Fruit fly (Drosophila melanogaster) whole organism, prepupa: Measurements from ENCODE around the gene Hs2st.

Source experiments
- Blimp-1 ChIP-seq: fragments of 200-800 bp; sonication (Bioruptor generic); optimal IDR thresholded peaks from 3 replicates; lab custom pipeline; 2017; ENCODE audit warnings: missing biosample characterization, missing genetic modification characterization, mild to moderate bottlenecking, moderate library complexity, missing genetic modification reagents
- CG10631 ChIP-seq: fragments of 200-800 bp; sonication (Bioruptor generic); optimal IDR thresholded peaks from 2 replicates; lab custom pipeline; 2016; ENCODE audit warnings: missing biosample characterization, missing genetic modification characterization
- CG10669 ChIP-seq: fragments of 200-800 bp; sonication (Bioruptor generic); optimal IDR thresholded peaks from 3 replicates; lab custom pipeline; 2018; ENCODE audit warnings: missing biosample characterization, mild to moderate bottlenecking, missing genetic modification characterization, moderate library complexity
- CG1621 ChIP-seq: fragments of 200-800 bp; sonication (Bioruptor generic); optimal IDR thresholded peaks from 3 replicates; lab custom pipeline; 2018; ENCODE audit warnings: missing biosample characterization, mild to moderate bottlenecking, missing genetic modification characterization
- CG16779 ChIP-seq: fragments of 200-800 bp; sonication (Bioruptor generic); optimal IDR thresholded peaks from 3 replicates; lab custom pipeline; 2017; ENCODE audit warnings: missing biosample characterization, mild to moderate bottlenecking, missing genetic modification characterization
- CG31627 ChIP-seq: fragments of 200-800 bp; sonication (Bioruptor generic); optimal IDR thresholded peaks from 3 replicates; lab custom pipeline; 2016; ENCODE audit warnings: missing biosample characterization, missing genetic modification characterization
- CG32006 ChIP-seq: fragments of 200-800 bp; sonication (Bioruptor generic); optimal IDR thresholded peaks from 3 replicates; lab custom pipeline; 2017; ENCODE audit warnings: missing biosample characterization, mild to moderate bottlenecking, missing genetic modification characterization
- CG4318 ChIP-seq: fragments of 200-800 bp; sonication (Bioruptor generic); optimal IDR thresholded peaks from 3 replicates; lab custom pipeline; 2017; ENCODE audit warnings: missing biosample characterization, mild to moderate bottlenecking, missing genetic modification characterization
- CG6163 ChIP-seq: fragments of 200-800 bp; sonication (Bioruptor generic); IDR thresholded peaks from 3 replicates; pipeline ENCODE4 v1.3.6; 2022; ENCODE audit warnings: missing biosample characterization, missing genetic modification characterization
- CG6276 ChIP-seq: fragments of 200-800 bp; sonication (Bioruptor generic); optimal IDR thresholded peaks from 2 replicates; lab custom pipeline; 2017; ENCODE audit warnings: missing biosample characterization, mild to moderate bottlenecking, missing genetic modification characterization
- CG6808 ChIP-seq: fragments of 200-800 bp; sonication (Bioruptor generic); optimal IDR thresholded peaks from 3 replicates; lab custom pipeline; 2017; ENCODE audit warnings: missing biosample characterization, missing genetic modification characterization, mild to moderate bottlenecking, moderate library complexity, missing genetic modification reagents
- CG8119 ChIP-seq: fragments of 200-800 bp; sonication (Bioruptor generic); IDR thresholded peaks from 3 replicates; pipeline ENCODE4 v1.3.6; 2022; ENCODE audit warnings: missing biosample characterization, missing genetic modification characterization
- CG8632 ChIP-seq: fragments of 200-800 bp; sonication (Bioruptor generic); optimal IDR thresholded peaks from 3 replicates; lab custom pipeline; 2016; ENCODE audit warnings: missing biosample characterization, missing genetic modification characterization
- CG9139 ChIP-seq: fragments of 200-800 bp; sonication (Bioruptor generic); optimal IDR thresholded peaks from 3 replicates; lab custom pipeline; 2017; ENCODE audit warnings: missing biosample characterization, mild to moderate bottlenecking, missing genetic modification characterization
- Eip78C ChIP-seq: fragments of 200-800 bp; sonication (Bioruptor generic); peaks from one replicate; lab custom pipeline; 2016; ENCODE audit warnings: missing biosample characterization, missing genetic modification characterization
- Ets96B ChIP-seq: fragments of 200-800 bp; optimal IDR thresholded peaks from 2 replicates; lab custom pipeline; 2019; ENCODE audit warnings: missing biosample characterization, mild to moderate bottlenecking, missing genetic modification characterization, moderate library complexity
- Hr38 ChIP-seq: sonication (Bioruptor generic); optimal IDR thresholded peaks from 2 replicates; lab custom pipeline; 2016; ENCODE audit warnings: missing biosample characterization, missing genetic modification characterization
- Hr4 ChIP-seq: fragments of 200-800 bp; sonication (Bioruptor generic); optimal IDR thresholded peaks from 3 replicates; lab custom pipeline; 2016; ENCODE audit warnings: missing biosample characterization, missing genetic modification characterization
- Lpt ChIP-seq: fragments of 200-800 bp; sonication (Bioruptor generic); optimal IDR thresholded peaks from 3 replicates; lab custom pipeline; 2016; ENCODE audit warnings: missing biosample characterization, missing genetic modification characterization
- Met ChIP-seq: fragments of 200-800 bp; sonication (Bioruptor generic); optimal IDR thresholded peaks from 3 replicates; lab custom pipeline; 2016; ENCODE audit warnings: missing biosample characterization, missing genetic modification characterization
- OdsH ChIP-seq: fragments of 200-800 bp; sonication (Bioruptor generic); optimal IDR thresholded peaks from 3 replicates; lab custom pipeline; 2016; ENCODE audit warnings: missing biosample characterization, missing genetic modification characterization
- Smox ChIP-seq: fragments of 200-800 bp; sonication (Bioruptor generic); optimal IDR thresholded peaks from 3 replicates; lab custom pipeline; 2016; ENCODE audit warnings: missing biosample characterization, missing genetic modification characterization
- Sox102F ChIP-seq: fragments of 200-800 bp; sonication (Bioruptor generic); optimal IDR thresholded peaks from 2 replicates; lab custom pipeline; 2016; ENCODE audit warnings: missing biosample characterization, mild to moderate bottlenecking, missing genetic modification characterization
- Sox14 ChIP-seq: fragments of 200-800 bp; sonication (Bioruptor generic); optimal IDR thresholded peaks from 3 replicates; lab custom pipeline; 2016; ENCODE audit warnings: missing biosample characterization, missing genetic modification characterization
- acj6 ChIP-seq: fragments of 200-800 bp; sonication (Bioruptor generic); optimal IDR thresholded peaks from 3 replicates; lab custom pipeline; 2016; ENCODE audit warnings: missing biosample characterization, missing genetic modification characterization
- cyc ChIP-seq: fragments of 200-800 bp; sonication (Bioruptor generic); optimal IDR thresholded peaks from 3 replicates; lab custom pipeline; 2016; ENCODE audit warnings: missing biosample characterization, missing genetic modification characterization
- dac ChIP-seq: fragments of 200-800 bp; sonication (Bioruptor generic); optimal IDR thresholded peaks from 2 replicates; lab custom pipeline; 2017; ENCODE audit warnings: missing biosample characterization, mild to moderate bottlenecking, missing genetic modification characterization
- fd59A ChIP-seq: fragments of 200-800 bp; sonication (Bioruptor generic); optimal IDR thresholded peaks from 2 replicates; lab custom pipeline; 2017; ENCODE audit warnings: missing biosample characterization, mild to moderate bottlenecking, missing genetic modification characterization, missing genetic modification reagents
- net ChIP-seq: fragments of 200-800 bp; sonication (Bioruptor generic); optimal IDR thresholded peaks from 3 replicates; lab custom pipeline; 2016; ENCODE audit warnings: missing biosample characterization, missing genetic modification characterization
- pdm3 ChIP-seq: fragments of 200-800 bp; sonication (Bioruptor generic); optimal IDR thresholded peaks from 3 replicates; lab custom pipeline; 2016; ENCODE audit warnings: missing biosample characterization, missing genetic modification characterization
- salr ChIP-seq, 2 experiments: fragments of 200-800 bp; sonication (Bioruptor generic); optimal IDR thresholded peaks; 3 replicates each; lab custom pipeline; 2016 to 2018; ENCODE audit warnings: missing biosample characterization in 2 of 2, missing genetic modification characterization in 2 of 2, mild to moderate bottlenecking in 1 of 2
- spab ChIP-seq: fragments of 200-800 bp; sonication (Bioruptor generic); optimal IDR thresholded peaks from 2 replicates; lab custom pipeline; 2017; ENCODE audit warnings: missing biosample characterization, mild to moderate bottlenecking, missing genetic modification characterization, missing genetic modification reagents
- ss ChIP-seq, 2 experiments: fragments of 200-800 bp; sonication (Bioruptor generic); optimal IDR thresholded peaks; 2 replicates in 1 of 2; 3 replicates in 1 of 2; lab custom pipeline; 2017 to 2018; ENCODE audit warnings: mild to moderate bottlenecking in 2 of 2, missing biosample characterization in 2 of 2, missing genetic modification characterization in 2 of 2, moderate library complexity in 1 of 2
- topi ChIP-seq: fragments of 200-800 bp; sonication (Bioruptor generic); optimal IDR thresholded peaks from 3 replicates; lab custom pipeline; 2016; ENCODE audit warnings: missing biosample characterization, missing genetic modification characterization
- vri ChIP-seq: fragments of 200-800 bp; sonication (Bioruptor generic); optimal IDR thresholded peaks from 3 replicates; lab custom pipeline; 2016; ENCODE audit warnings: missing biosample characterization, mild to moderate bottlenecking, missing genetic modification characterization

Gene Hs2st

dm6 chr2L:19433292-19433691, 11.3 kb downstream of the Hs2st start (continued):
- TF ChIP-seq Blimp-1 (GFP tag; lab: Kevin White, UChicago): no peak
- TF ChIP-seq pdm3 (GFP tag; lab: Kevin White, UChicago): no peak
- TF ChIP-seq CG32006 (GFP tag; lab: Kevin White, UChicago): peak; percentile 57
- TF ChIP-seq Hr38 (GFP tag; lab: Kevin White, UChicago): no peak
- no peak for TF ChIP-seq CG31627
- no peak for TF ChIP-seq Sox14 (GFP tag; lab: Kevin White, UChicago)
- TF ChIP-seq Hr4 (GFP tag; lab: Kevin White, UChicago): peak; percentile 45
- peak; percentile 3 for TF ChIP-seq OdsH (GFP tag; lab: Kevin White, UChicago)
- no peak for TF ChIP-seq CG6276 (GFP tag; lab: Kevin White, UChicago)
- no peak for TF ChIP-seq net (GFP tag; lab: Kevin White, UChicago)
- no peak for TF ChIP-seq ss (GFP tag; optimal IDR thresholded peaks at IDR 0.05; lab: Kevin White, UChicago)
- TF ChIP-seq cyc (GFP tag; lab: Kevin White, UChicago): no peak
- TF ChIP-seq CG6163 (GFP tag; lab: Robert Waterston, UW): no peak
- TF ChIP-seq CG9139 (GFP tag; lab: Kevin White, UChicago): no peak
- no peak for TF ChIP-seq CG10631
- TF ChIP-seq Eip78C (GFP tag; lab: Kevin White, UChicago): peak; percentile 66
- TF ChIP-seq Sox102F (GFP tag; lab: Kevin White, UChicago): no peak
- peak; percentile 6 for TF ChIP-seq Lpt (GFP tag; lab: Kevin White, UChicago)
- no peak for TF ChIP-seq CG6808 (GFP tag; lab: Kevin White, UChicago)
- TF ChIP-seq acj6: no peak
- TF ChIP-seq spab (GFP tag; lab: Kevin White, UChicago): no peak
- no peak for TF ChIP-seq CG1621 (tag; lab: Kevin White, UChicago)
- TF ChIP-seq dac (GFP tag; lab: Kevin White, UChicago): no peak
- peak; percentile 43; the same call in 1 of the 3 replicates for TF ChIP-seq CG8119 (GFP tag; lab: Robert Waterston, UW)
- TF ChIP-seq topi: no peak
- TF ChIP-seq Ets96B (tag; lab: Kevin White, UChicago): no peak
- TF ChIP-seq salr (GFP tag; optimal IDR thresholded peaks at IDR 0.05; lab: Kevin White, UChicago): no peak
- TF ChIP-seq Met (GFP tag; lab: Kevin White, UChicago): no peak

dm6 chr2L:19432424-19433015, 12.0 kb downstream of the Hs2st start, which contains the start of gene Rab9:
TSS of gene Rab9 (plus strand) at chr2L:19432574.
- no peak for TF ChIP-seq OdsH (GFP tag; lab: Kevin White, UChicago)
- TF ChIP-seq CG4318: no peak
- no peak for TF ChIP-seq Sox14 (GFP tag; lab: Kevin White, UChicago)
- TF ChIP-seq CG6808 (GFP tag; lab: Kevin White, UChicago): no peak
- TF ChIP-seq CG31627: no peak
- no peak for TF ChIP-seq CG8632 (GFP tag; lab: Kevin White, UChicago)
- TF ChIP-seq CG10669 (GFP tag; lab: Kevin White, UChicago): no peak
- TF ChIP-seq vri (GFP tag; lab: Kevin White, UChicago): no peak
- TF ChIP-seq Smox (GFP tag; lab: Kevin White, UChicago): no peak
- TF ChIP-seq fd59A (GFP tag; lab: Kevin White, UChicago): no peak

- TF ChIP-seq CG10669 (GFP tag; lab: Kevin White, UChicago) (no peak), Eip78C (GFP tag; lab: Kevin White, UChicago) (peak; percentile 36), CG16779 (tag; lab: Kevin White, UChicago) (no peak)
- TF ChIP-seq, all 60 proteins: peak for 1
These were observed 14.2 kb downstream of the Hs2st start, which contains the start of gene RtcB for dm6 chr2L:19430343-19430742. TSS of gene RtcB (plus strand) at chr2L:19430643.
